Fruit fly (Drosophila melanogaster): Measurements from ENCODE around the gene Wnt4.

DNA sequence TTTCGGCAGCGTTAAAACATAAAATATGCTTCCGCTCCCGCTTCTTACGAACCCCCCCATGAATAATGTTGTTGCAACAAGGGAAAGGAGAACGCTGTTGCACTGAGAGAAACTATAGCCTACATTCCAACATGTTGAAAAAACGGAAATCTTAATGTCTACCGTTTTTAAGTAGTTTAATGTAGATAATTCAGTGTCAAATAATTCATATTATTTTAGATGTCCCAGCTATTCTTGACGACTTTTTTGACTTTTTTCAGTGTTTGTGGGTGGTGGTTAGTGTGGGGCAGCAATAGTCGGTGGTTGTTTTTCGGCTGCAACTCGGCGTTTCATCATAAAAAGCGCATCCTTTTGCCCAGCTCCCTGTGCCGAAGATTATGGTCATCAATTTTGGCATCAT, 15.0 kb downstream of the Wnt4 start:
- TF ChIP-seq schlank (tag; optimal IDR thresholded peaks at IDR 0.05) (no peak), tna (GFP tag; IDR thresholded peaks at IDR 0.05; ENCODE audit: partially characterized antibody) (no peak), knrl (GFP tag; IDR thresholded peaks at IDR 0.05; ENCODE audit: partially characterized antibody) (no peak), CG30431 (GFP tag; optimal IDR thresholded peaks at IDR 0.05) (peak; percentile 23), Nf-YB (GFP tag; optimal IDR thresholded peaks at IDR 0.05) (no peak), usp (GFP tag; optimal IDR thresholded peaks at IDR 0.05) (no peak), peb (GFP tag; IDR thresholded peaks at IDR 0.05) (no peak), maf-S (GFP tag; optimal IDR thresholded peaks at IDR 0.05) (no peak), Dfd (GFP tag; optimal IDR thresholded peaks at IDR 0.05) (no peak), CG10147 (GFP tag; optimal IDR thresholded peaks at IDR 0.05) (peak; percentile 6)

Measured in whole organism, embryonic.